Worm (Caenorhabditis elegans) whole organism, early embryonic: ENCODE results near the gene cwp-5.

Experiments used
- B0310.2 ChIP-seq: sonication (generic microtip); optimal IDR thresholded peaks from 2 replicates; lab custom pipeline; 2016; ENCODE audit warnings: mild to moderate bottlenecking, missing genetic modification characterization, missing compliant biosample characterization
- F13C5.2 ChIP-seq: sonication (generic microtip); optimal IDR thresholded peaks from 2 replicates; lab custom pipeline; 2017; ENCODE audit warnings: mild to moderate bottlenecking, missing genetic modification characterization, inconsistent platforms, missing compliant biosample characterization
- aly-1 ChIP-seq: sonication (generic microtip); optimal IDR thresholded peaks from 2 replicates; lab custom pipeline; 2016; ENCODE audit warnings: missing genetic modification characterization, missing compliant biosample characterization
- ama-1 ChIP-seq: fragments of 150-350 bp; optimal IDR thresholded peaks from 2 replicates; lab custom pipeline; 2014
- ceh-13 ChIP-seq: fragments of 200-800 bp; sonication (Bioruptor generic); optimal IDR thresholded peaks from 2 replicates; lab custom pipeline; 2018; ENCODE audit warnings: mild to moderate bottlenecking, missing genetic modification characterization, missing compliant biosample characterization
- ceh-36 ChIP-seq: sonication (generic microtip); optimal IDR thresholded peaks from 2 replicates; lab custom pipeline; 2016; ENCODE audit warnings: missing genetic modification characterization, inconsistent platforms, missing compliant biosample characterization
- ets-7 ChIP-seq: sonication (generic microtip); optimal IDR thresholded peaks from 2 replicates; lab custom pipeline; 2016; ENCODE audit warnings: missing genotype, missing genetic modification characterization, missing compliant biosample characterization
- flt-1 ChIP-seq: fragments of 200-800 bp; sonication (Bioruptor generic); IDR thresholded peaks from 2 replicates; pipeline ENCODE4 v1.3.6; 2022; ENCODE audit warnings: missing genetic modification characterization, missing compliant biosample characterization
- hmbx-1 ChIP-seq: sonication (generic microtip); optimal IDR thresholded peaks from 2 replicates; lab custom pipeline; 2016; ENCODE audit warnings: mild to moderate bottlenecking, missing genetic modification characterization, missing compliant biosample characterization
- hmg-4 ChIP-seq: fragments of 200-800 bp; sonication (Bioruptor generic); optimal IDR thresholded peaks from 2 replicates; lab custom pipeline; 2018; ENCODE audit warnings: mild to moderate bottlenecking, missing genetic modification characterization, missing compliant biosample characterization
- hnd-1 ChIP-seq: sonication (generic microtip); optimal IDR thresholded peaks from 2 replicates; lab custom pipeline; 2016; ENCODE audit warnings: missing genetic modification characterization, missing compliant biosample characterization
- pes-1 ChIP-seq: fragments of 200-800 bp; sonication (Bioruptor generic); IDR thresholded peaks from 2 replicates; pipeline ENCODE4 v1.3.6; 2022; ENCODE audit warnings: missing genetic modification reagents, missing genetic modification characterization, missing compliant biosample characterization
- scrt-1 ChIP-seq: fragments of 200-800 bp; sonication (Bioruptor generic); IDR thresholded peaks from 2 replicates; pipeline ENCODE4 v1.3.6; 2022; ENCODE audit warnings: missing genetic modification characterization, missing compliant biosample characterization
- sea-1 ChIP-seq: fragments of 200-800 bp; sonication (Bioruptor generic); conservative IDR thresholded peaks from 2 replicates; pipeline ENCODE4 v1.3.6; 2022; ENCODE audit warnings: missing genetic modification characterization, missing compliant biosample characterization
- tbx-11 ChIP-seq: fragments of 200-800 bp; sonication (Bioruptor generic); IDR thresholded peaks from 2 replicates; pipeline ENCODE4 v1.3.6; 2022; ENCODE audit warnings: missing genetic modification characterization, missing compliant biosample characterization
- tbx-37 ChIP-seq: fragments of 200-800 bp; sonication (Bioruptor generic); conservative IDR thresholded peaks from 2 replicates; pipeline ENCODE4 v1.3.6; 2022; ENCODE audit warnings: missing genetic modification reagents, missing genetic modification characterization, missing compliant biosample characterization
- tra-4 ChIP-seq: sonication (generic microtip); optimal IDR thresholded peaks from 2 replicates; lab custom pipeline; 2017; ENCODE audit warnings: missing genetic modification characterization, missing compliant biosample characterization

The cwp-5 gene

ce11 chrX:13189861-13190260 lies at the start of gene cwp-5:
Gene cwp-5 (minus strand): TSS chrX:13189961.
- TF ChIP-seq tbx-37 (GFP tag; lab: Robert Waterston, UW) (no peak), hmg-4 (GFP tag; lab: Kevin White, UChicago) (no peak), hmbx-1 (tag; lab: Kevin White, UChicago) (no peak)

DNA sequence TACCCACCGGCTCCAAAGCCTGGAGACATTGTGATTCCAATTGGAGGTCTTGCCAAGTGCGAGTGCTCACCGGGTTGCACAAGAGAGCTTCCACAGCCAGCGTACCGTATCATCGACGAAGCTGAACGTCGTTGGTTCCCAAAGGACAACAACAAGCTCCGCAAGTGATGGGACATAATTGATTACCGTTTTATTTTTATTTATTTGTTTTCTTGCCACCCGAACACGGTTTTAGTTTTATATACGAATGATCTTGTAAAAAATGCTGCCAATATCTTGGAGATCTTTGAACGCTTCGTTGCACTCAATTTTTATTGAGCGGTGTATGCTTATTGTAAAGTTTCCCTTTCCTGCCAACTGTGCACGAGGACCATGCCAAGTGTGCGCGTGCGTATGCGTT lies 48.4 kb upstream of the cwp-5 start, which contains the start of gene K08H2.4:
TSS of gene K08H2.4 (plus strand) at position 301 of the 400 bp plus-strand sequence.
- TF ChIP-seq B0310.2 (no peak), hmbx-1 (tag; lab: Kevin White, UChicago) (no peak), ceh-13 (no peak), ceh-36 (tag; lab: Kevin White, UChicago) (no peak)

- TF ChIP-seq tra-4 (tag; lab: Kevin White, UChicago) (no peak), F13C5.2 (no peak), ama-1 (lab: Kevin White, UChicago) (no peak), ceh-13 (no peak), tbx-37 (GFP tag; lab: Robert Waterston, UW) (no peak), flt-1 (GFP tag; lab: Robert Waterston, UW) (no peak), aly-1 (tag; lab: Kevin White, UChicago) (no peak), ets-7 (no peak), hmbx-1 (tag; lab: Kevin White, UChicago) (no peak), tbx-11 (GFP tag; lab: Robert Waterston, UW) (no peak), hmg-4 (GFP tag; lab: Kevin White, UChicago) (no peak), B0310.2 (no peak)
These were observed 47.3 kb upstream of the cwp-5 start, which contains the start of gene K08H2.3 for ce11 chrX:13237102-13237501. Gene K08H2.3 (plus strand): TSS chrX:13237402.

DNA sequence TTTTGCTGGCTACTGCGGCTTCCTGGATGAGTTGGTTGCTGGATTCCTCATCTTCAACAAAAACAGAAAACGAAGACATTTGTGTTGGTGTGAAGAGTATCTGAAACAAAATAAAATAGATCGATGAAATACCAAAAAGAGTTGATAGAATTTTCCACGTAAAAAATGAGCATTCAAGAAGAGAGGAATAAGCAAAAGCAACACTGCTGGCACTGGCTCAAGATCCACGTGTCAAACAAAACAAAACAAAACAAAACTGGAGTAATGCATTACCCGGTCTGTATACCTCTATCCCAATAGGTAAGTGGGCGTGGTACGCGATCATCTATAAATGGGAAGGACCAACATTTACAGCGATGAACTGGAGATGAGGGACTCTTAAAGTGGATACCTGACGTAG lies 45.1 kb upstream of the cwp-5 start, which contains the start of gene K08H2.2:
TSS of gene K08H2.2 (minus strand) at position 101 of the 400 bp plus-strand sequence.
- no peak for TF ChIP-seq hnd-1 (tag; lab: Kevin White, UChicago)
- no peak for TF ChIP-seq ets-7
- no peak for TF ChIP-seq F13C5.2
- no peak for TF ChIP-seq tbx-11 (GFP tag; lab: Robert Waterston, UW)
- TF ChIP-seq ceh-13: no peak
- TF ChIP-seq ama-1 (lab: Kevin White, UChicago): no peak
- TF ChIP-seq flt-1 (GFP tag; lab: Robert Waterston, UW): no peak
- TF ChIP-seq aly-1 (tag; lab: Kevin White, UChicago): no peak
- no peak for TF ChIP-seq pes-1
- TF ChIP-seq scrt-1 (GFP tag; lab: Robert Waterston, UW): no peak

- TF ChIP-seq tbx-37 (GFP tag; lab: Robert Waterston, UW): no peak
- TF ChIP-seq ceh-13: no peak
- no peak for TF ChIP-seq F13C5.2
- TF ChIP-seq ets-7: no peak
- TF ChIP-seq hmg-4 (GFP tag; lab: Kevin White, UChicago): no peak
- TF ChIP-seq ceh-36 (tag; lab: Kevin White, UChicago): no peak
- no peak for TF ChIP-seq tbx-11 (GFP tag; lab: Robert Waterston, UW)
- TF ChIP-seq pes-1: no peak
- no peak for TF ChIP-seq B0310.2
- TF ChIP-seq hnd-1 (tag; lab: Kevin White, UChicago): no peak
- no peak for TF ChIP-seq sea-1
- no peak for TF ChIP-seq tra-4 (tag; lab: Kevin White, UChicago)
- TF ChIP-seq ama-1 (lab: Kevin White, UChicago): no peak
- no peak for TF ChIP-seq scrt-1 (GFP tag; lab: Robert Waterston, UW)
- TF ChIP-seq flt-1 (GFP tag; lab: Robert Waterston, UW): no peak
- no peak for TF ChIP-seq hmbx-1 (tag; lab: Kevin White, UChicago)
- TF ChIP-seq aly-1 (tag; lab: Kevin White, UChicago): no peak
These were observed 42.5 kb upstream of the cwp-5 start, which contains the start of gene bgnt-1.5 for ce11 chrX:13232259-13232658. Gene bgnt-1.5 (minus strand): TSS chrX:13232359.

DNA sequence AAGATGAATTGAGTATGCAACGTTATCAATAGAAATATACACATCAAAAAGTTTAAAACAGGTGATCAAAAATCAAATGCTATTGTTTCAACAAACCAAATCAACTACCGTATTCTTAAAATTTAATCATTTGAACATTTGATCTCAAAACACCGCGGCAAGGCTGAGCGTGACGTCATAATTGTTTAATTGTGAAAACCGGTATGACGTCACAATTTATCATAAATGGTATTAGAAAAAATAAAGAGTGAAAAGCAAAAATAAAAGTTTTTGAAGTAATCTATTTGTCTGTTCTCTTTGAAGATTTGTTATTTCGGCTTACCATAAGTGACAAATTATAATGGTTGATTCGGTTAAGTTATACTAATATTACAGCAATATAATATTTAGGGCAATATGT lies 38.0 kb upstream of the cwp-5 start:
- no peak for TF ChIP-seq flt-1 (GFP tag; lab: Robert Waterston, UW)
- no peak for TF ChIP-seq ama-1 (lab: Kevin White, UChicago)
- no peak for TF ChIP-seq ceh-13
- TF ChIP-seq scrt-1 (GFP tag; lab: Robert Waterston, UW): no peak
- no peak for TF ChIP-seq sea-1
- TF ChIP-seq pes-1: no peak
- TF ChIP-seq ceh-36 (tag; lab: Kevin White, UChicago): no peak

DNA sequence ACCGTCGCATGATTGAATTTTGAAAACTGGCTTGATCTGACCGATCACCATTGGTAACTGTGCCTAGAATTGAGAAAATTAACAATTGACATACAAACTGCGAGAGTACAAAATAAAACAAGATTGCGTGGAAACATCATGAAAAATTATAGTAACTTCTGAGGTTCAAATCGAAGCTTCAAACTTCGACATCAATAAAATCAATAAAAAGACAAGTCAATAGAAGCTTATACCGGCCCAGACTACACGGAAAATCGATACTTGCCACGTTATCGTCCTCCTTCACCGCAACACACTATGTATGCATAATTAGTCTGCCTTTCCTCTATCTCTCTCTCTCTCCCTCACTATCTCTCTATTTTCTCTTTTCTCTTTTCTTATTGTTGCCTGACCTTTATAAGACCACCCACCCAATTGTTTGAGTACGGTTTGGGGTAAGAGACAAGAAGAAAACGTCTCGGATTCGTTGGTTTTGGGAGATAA lies 36.9 kb upstream of the cwp-5 start, which contains the start of gene skr-21:
TSS of gene skr-21 (minus strand) at position 51 of the 483 bp plus-strand sequence.
- TF ChIP-seq sea-1 (0 out of 2 replicates have a peak, but pooled peaks have one; percentile 27), aly-1 (tag; lab: Kevin White, UChicago) (peak; percentile 28), hnd-1 (tag; lab: Kevin White, UChicago) (no peak), ceh-36 (tag; lab: Kevin White, UChicago) (no peak), flt-1 (GFP tag; lab: Robert Waterston, UW) (no peak)

DNA sequence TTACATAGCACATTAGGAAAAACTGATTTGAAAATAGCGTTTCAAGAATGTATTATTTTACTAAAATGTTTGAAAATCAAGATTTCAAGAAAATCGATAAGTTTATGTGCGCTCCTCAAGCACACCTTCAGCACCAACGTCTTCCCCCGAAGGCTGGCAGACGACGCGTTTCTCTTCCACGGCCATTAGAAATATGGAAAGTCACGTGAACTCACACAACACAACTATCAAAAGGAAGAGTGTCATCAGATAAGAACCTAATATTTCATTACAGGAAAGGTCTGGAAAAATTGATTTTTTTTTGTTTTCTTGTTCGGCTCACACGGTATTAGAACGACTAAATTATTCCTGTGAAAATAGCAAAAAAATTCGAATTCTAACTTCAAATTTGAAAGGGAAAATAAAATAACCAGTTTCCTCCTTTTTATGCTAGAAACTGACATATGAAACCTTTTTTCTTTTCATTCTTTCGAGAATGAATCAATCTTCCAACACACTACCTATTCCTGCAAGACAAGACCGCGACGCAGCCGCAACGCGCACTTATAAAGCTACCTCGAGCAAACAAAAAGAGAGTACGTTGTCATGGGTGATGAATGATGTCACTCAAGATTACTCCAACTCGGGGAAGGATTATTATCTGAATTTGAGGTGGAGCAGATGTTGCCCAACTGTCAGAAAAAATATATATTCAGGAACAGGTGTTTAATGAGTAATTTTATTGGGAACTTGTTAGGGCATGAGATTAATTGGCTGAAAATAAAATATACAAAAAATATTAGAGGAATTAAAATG lies 35.5 kb upstream of the cwp-5 start:
- TF ChIP-seq ceh-36 (tag; lab: Kevin White, UChicago) (peak; percentile 5), pes-1 (no peak)
